Fruit fly (Drosophila melanogaster) whole organism, pupa: ENCODE measurements around the gene WRNexo.

Experiments used
- CG10348 ChIP-seq: fragments of 200-800 bp; sonication (Bioruptor generic); IDR thresholded peaks from 2 replicates; pipeline ENCODE4 v1.3.6; 2022; ENCODE audit warnings: missing biosample characterization, missing genetic modification characterization
- CG12605 ChIP-seq: fragments of 200-800 bp; sonication (Bioruptor generic); IDR thresholded peaks from 2 replicates; pipeline ENCODE4 v1.3.6; 2022; ENCODE audit warnings: missing biosample characterization, missing genetic modification characterization
- CG17806 ChIP-seq: fragments of 200-800 bp; sonication (Bioruptor generic); optimal IDR thresholded peaks from 2 replicates; lab custom pipeline; 2018; ENCODE audit warnings: missing biosample characterization, mild to moderate bottlenecking, missing genetic modification characterization, moderate library complexity
- Ets98B ChIP-seq: fragments of 200-800 bp; sonication (Bioruptor generic); IDR thresholded peaks from 2 replicates; pipeline ENCODE4 v1.3.6; 2022; ENCODE audit warnings: missing biosample characterization, missing genetic modification characterization
- Pif1A ChIP-seq: fragments of 200-800 bp; sonication (Bioruptor generic); optimal IDR thresholded peaks from 3 replicates; lab custom pipeline; 2016; ENCODE audit warnings: missing biosample characterization, missing genetic modification characterization

DNA sequence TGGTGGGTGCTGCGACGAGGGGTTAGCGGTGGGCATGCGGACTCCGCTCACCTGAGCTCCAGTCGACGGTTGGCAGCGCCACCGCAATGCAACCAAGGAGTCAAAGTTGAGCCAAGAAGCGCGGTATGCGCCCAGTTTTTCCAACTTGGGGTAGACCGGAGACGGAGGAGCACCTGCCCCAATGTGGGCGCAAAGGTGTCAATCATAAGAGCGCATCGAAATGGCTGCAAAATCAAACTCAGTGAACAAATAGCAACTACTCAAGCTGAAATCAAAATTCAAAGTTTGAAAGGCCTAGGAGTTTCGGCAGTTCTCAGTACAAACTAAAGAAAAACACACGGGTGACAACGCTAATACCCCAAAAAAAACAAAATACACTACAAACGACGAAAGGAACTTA is 4.3 kb downstream of the WRNexo start, which contains the start of gene hmw:
- TF ChIP-seq CG17806 (no peak), Pif1A (no peak), CG12605 (GFP tag; lab: Robert Waterston, UW) (no peak), Ets98B (GFP tag; lab: Robert Waterston, UW) (no peak), CG10348 (no peak)
